Worm (Caenorhabditis elegans) whole organism, midembryonic: ENCODE data around the gene ZC373.5.

Experiments used
- flt-1 ChIP-seq: fragments of 200-800 bp; sonication (Bioruptor generic); IDR thresholded peaks from 2 replicates; pipeline ENCODE4 v1.3.6; 2022; ENCODE audit warnings: missing genetic modification characterization, missing compliant biosample characterization
- ztf-23 ChIP-seq: fragments of 200-800 bp; sonication (Bioruptor generic); IDR thresholded peaks from 2 replicates; pipeline ENCODE4 v1.3.6; 2022; ENCODE audit warnings: missing genetic modification reagents, missing genetic modification characterization, missing compliant biosample characterization

- no peak for TF ChIP-seq ztf-23 (GFP tag; lab: Robert Waterston, UW)
- TF ChIP-seq flt-1, result no peak
Measured at ce11 chrX:10069692-10070091, 4.5 kb downstream of the ZC373.5 start, which contains the start of gene mlck-1.
